Fruit fly (Drosophila melanogaster) whole organism, embryonic: Measurements from ENCODE around the gene CG3368.

Experiments used
- Abd-B ChIP-seq: fragments of 200-800 bp; sonication (Bioruptor generic); optimal IDR thresholded peaks from 2 replicates; lab custom pipeline; 2018; ENCODE audit warnings: missing biosample characterization, mild to moderate bottlenecking, missing genetic modification characterization, moderate library complexity
- CG12659 ChIP-seq: fragments of 200-800 bp; sonication (Bioruptor generic); optimal IDR thresholded peaks from 3 replicates; lab custom pipeline; 2017; ENCODE audit warnings: mild to moderate bottlenecking, missing biosample characterization, missing genetic modification reagents, missing genetic modification characterization
- CG12744 ChIP-seq: fragments of 200-800 bp; sonication (Bioruptor generic); optimal IDR thresholded peaks from 2 replicates; lab custom pipeline; 2016; ENCODE audit warnings: missing biosample characterization, missing genetic modification characterization
- CG12942 ChIP-seq: fragments of 200-800 bp; sonication (Bioruptor generic); optimal IDR thresholded peaks from 3 replicates; lab custom pipeline; 2016; ENCODE audit warnings: missing biosample characterization, missing genetic modification characterization
- CG18764 ChIP-seq: fragments of 200-800 bp; sonication (Bioruptor generic); optimal IDR thresholded peaks from 3 replicates; lab custom pipeline; 2016; ENCODE audit warnings: missing biosample characterization, missing genetic modification characterization
- CG30403 ChIP-seq: fragments of 200-800 bp; sonication (Bioruptor generic); optimal IDR thresholded peaks from 3 replicates; lab custom pipeline; 2016; ENCODE audit warnings: missing biosample characterization, missing genetic modification characterization
- CG3065 ChIP-seq: fragments of 200-800 bp; sonication (Bioruptor generic); optimal IDR thresholded peaks from 2 replicates; lab custom pipeline; 2016; ENCODE audit warnings: missing biosample characterization, missing genetic modification characterization
- CG3281 ChIP-seq: fragments of 200-800 bp; sonication (Bioruptor generic); optimal IDR thresholded peaks from 3 replicates; lab custom pipeline; 2017; ENCODE audit warnings: missing biosample characterization, mild to moderate bottlenecking, missing genetic modification characterization
- CG4820 ChIP-seq: fragments of 200-800 bp; sonication (Bioruptor generic); optimal IDR thresholded peaks from 3 replicates; lab custom pipeline; 2016; ENCODE audit warnings: missing biosample characterization, missing genetic modification characterization
- CG6689 ChIP-seq: fragments of 200-800 bp; sonication (Bioruptor generic); IDR thresholded peaks from 2 replicates; pipeline ENCODE4 v1.3.6; 2022; ENCODE audit warnings: missing biosample characterization, missing genetic modification characterization
- CG6854 ChIP-seq: fragments of 200-800 bp; sonication (Bioruptor generic); optimal IDR thresholded peaks from 3 replicates; lab custom pipeline; 2017; ENCODE audit warnings: missing biosample characterization, mild to moderate bottlenecking, missing genetic modification characterization
- CG7745 ChIP-seq: fragments of 200-800 bp; sonication (Bioruptor generic); optimal IDR thresholded peaks from 2 replicates; lab custom pipeline; 2018; ENCODE audit warnings: missing biosample characterization, mild to moderate bottlenecking, missing genetic modification characterization, moderate library complexity
- CG8290 ChIP-seq, 3 experiments: fragments of 200-800 bp; sonication (Bioruptor generic); optimal IDR thresholded peaks; 2 replicates each; lab custom pipeline; 2016 to 2019; ENCODE audit warnings: missing biosample characterization in 3 of 3, missing genetic modification characterization in 3 of 3, mild to moderate bottlenecking in 2 of 3, moderate library complexity in 1 of 3
- CkIIα-i1 ChIP-seq: fragments of 200-800 bp; sonication (Bioruptor generic); IDR thresholded peaks from 2 replicates; pipeline ENCODE4 v1.3.6; 2022; ENCODE audit warnings: missing biosample characterization, missing genetic modification characterization
- Dip3 ChIP-seq: fragments of 200-800 bp; sonication (Bioruptor generic); optimal IDR thresholded peaks from 3 replicates; lab custom pipeline; 2016; ENCODE audit warnings: missing biosample characterization, missing genetic modification characterization
- Fer3 ChIP-seq: fragments of 200-800 bp; sonication (Bioruptor generic); optimal IDR thresholded peaks from 2 replicates; lab custom pipeline; 2018; ENCODE audit warnings: missing biosample characterization, mild to moderate bottlenecking, missing genetic modification characterization, moderate library complexity
- MBD-R2 ChIP-seq: fragments of 200-800 bp; sonication (Bioruptor generic); IDR thresholded peaks from 2 replicates; pipeline ENCODE4 v1.3.6; 2022; ENCODE audit warnings: missing biosample characterization, missing genetic modification characterization
- Meics ChIP-seq: fragments of 200-800 bp; sonication (Bioruptor generic); optimal IDR thresholded peaks from 2 replicates; lab custom pipeline; 2017; ENCODE audit warnings: missing biosample characterization, mild to moderate bottlenecking, missing genetic modification characterization
- Rfx ChIP-seq: fragments of 200-800 bp; sonication (Bioruptor generic); IDR thresholded peaks from 2 replicates; pipeline ENCODE4 v1.3.6; 2022; ENCODE audit warnings: missing biosample characterization, missing genetic modification characterization
- Sry-β ChIP-seq: fragments of 200-800 bp; sonication (Bioruptor generic); optimal IDR thresholded peaks from 2 replicates; lab custom pipeline; 2018; ENCODE audit warnings: missing biosample characterization, mild to moderate bottlenecking, missing genetic modification characterization, moderate library complexity
- Sry-δ ChIP-seq: fragments of 200-800 bp; sonication (Bioruptor generic); optimal IDR thresholded peaks from 2 replicates; lab custom pipeline; 2016; ENCODE audit warnings: missing biosample characterization, missing genetic modification characterization
- Stat92E ChIP-seq, 3 experiments: fragments of >200 bp in 2 of 3; fragments of 200-800 bp in 1 of 3; sonication (Bioruptor generic) in 1 of 3; optimal IDR thresholded peaks; 2 replicates each; lab custom pipeline; 2017 to 2019; ENCODE audit warnings: missing biosample characterization in 3 of 3, missing genetic modification characterization in 3 of 3, mild to moderate bottlenecking in 1 of 3, moderate library complexity in 1 of 3
- Taf1 ChIP-seq: fragments of 200-800 bp; sonication (Bioruptor generic); IDR thresholded peaks from 2 replicates; pipeline ENCODE4 v1.3.6; 2022; ENCODE audit warnings: missing biosample characterization, missing genetic modification characterization
- YL-1 ChIP-seq: fragments of 200-800 bp; sonication (Bioruptor generic); optimal IDR thresholded peaks from 3 replicates; lab custom pipeline; 2017; ENCODE audit warnings: missing biosample characterization, mild to moderate bottlenecking, missing genetic modification characterization
- ap ChIP-seq: fragments of 200-800 bp; sonication (Bioruptor generic); IDR thresholded peaks from 2 replicates; pipeline ENCODE4 v1.3.6; 2022; ENCODE audit warnings: missing biosample characterization, missing genetic modification characterization
- ato ChIP-seq: fragments of 200-800 bp; sonication (Bioruptor generic); IDR thresholded peaks from 2 replicates; pipeline ENCODE4 v1.3.6; 2022; ENCODE audit warnings: missing biosample characterization, missing genetic modification characterization; ENCODE audit not compliant: partially characterized antibody
- az2 ChIP-seq: fragments of 200-800 bp; sonication (Bioruptor generic); optimal IDR thresholded peaks from 3 replicates; lab custom pipeline; 2016; ENCODE audit warnings: missing biosample characterization, missing genetic modification characterization
- cg ChIP-seq: fragments of 200-800 bp; sonication (Bioruptor generic); optimal IDR thresholded peaks from 3 replicates; lab custom pipeline; 2019; ENCODE audit warnings: missing biosample characterization, mild to moderate bottlenecking, missing genetic modification characterization, moderate library complexity
- crp ChIP-seq, 2 experiments: fragments of 200-800 bp; sonication (Bioruptor generic); optimal IDR thresholded peaks; 2 replicates in 1 of 2; 3 replicates in 1 of 2; lab custom pipeline; 2017; ENCODE audit warnings: missing biosample characterization in 2 of 2, missing genetic modification characterization in 2 of 2, mild to moderate bottlenecking in 1 of 2, moderate library complexity in 1 of 2
- cwo ChIP-seq: fragments of 200-800 bp; sonication (Bioruptor generic); optimal IDR thresholded peaks from 3 replicates; lab custom pipeline; 2017; ENCODE audit warnings: missing biosample characterization, missing genetic modification characterization, mild to moderate bottlenecking, moderate library complexity, missing genetic modification reagents
- gcm ChIP-seq: fragments of 200-800 bp; sonication (Bioruptor generic); optimal IDR thresholded peaks from 2 replicates; lab custom pipeline; 2019; ENCODE audit warnings: missing biosample characterization, mild to moderate bottlenecking, missing genetic modification characterization, moderate library complexity
- gro ChIP-seq: fragments of 200-800 bp; sonication (Bioruptor generic); optimal IDR thresholded peaks from 2 replicates; lab custom pipeline; 2016; ENCODE audit warnings: missing biosample characterization, missing genetic modification characterization
- jing ChIP-seq: fragments of 200-800 bp; sonication (Bioruptor generic); optimal IDR thresholded peaks from 2 replicates; lab custom pipeline; 2018; ENCODE audit warnings: missing biosample characterization, mild to moderate bottlenecking, missing genetic modification characterization
- lab ChIP-seq: fragments of 200-800 bp; sonication (Bioruptor generic); optimal IDR thresholded peaks from 3 replicates; lab custom pipeline; 2017; ENCODE audit warnings: missing biosample characterization, missing genetic modification characterization, mild to moderate bottlenecking, moderate library complexity, missing genetic modification reagents
- lbe ChIP-seq: fragments of 200-800 bp; sonication (Bioruptor generic); optimal IDR thresholded peaks from 2 replicates; lab custom pipeline; 2016; ENCODE audit warnings: missing biosample characterization, mild to moderate bottlenecking, missing genetic modification characterization
- lilli ChIP-seq: fragments of 200-800 bp; sonication (Bioruptor generic); optimal IDR thresholded peaks from 3 replicates; lab custom pipeline; 2016; ENCODE audit warnings: missing biosample characterization, missing genetic modification characterization
- lmd ChIP-seq: fragments of 200-800 bp; sonication (Bioruptor generic); IDR thresholded peaks from 2 replicates; pipeline ENCODE4 v1.3.6; 2022; ENCODE audit warnings: missing biosample characterization, missing genetic modification characterization
- mirr ChIP-seq: fragments of 200-800 bp; sonication (Bioruptor generic); optimal IDR thresholded peaks from 3 replicates; lab custom pipeline; 2018; ENCODE audit warnings: missing biosample characterization, mild to moderate bottlenecking, missing genetic modification characterization
- nom ChIP-seq: fragments of 200-800 bp; sonication (Bioruptor generic); optimal IDR thresholded peaks from 2 replicates; lab custom pipeline; 2017; ENCODE audit warnings: missing biosample characterization, missing genetic modification characterization, mild to moderate bottlenecking, moderate library complexity, missing genetic modification reagents
- org-1 ChIP-seq: fragments of 200-800 bp; sonication (Bioruptor generic); optimal IDR thresholded peaks from 2 replicates; lab custom pipeline; 2017; ENCODE audit warnings: missing biosample characterization, missing genetic modification characterization
- pb ChIP-seq: fragments of 200-800 bp; sonication (Bioruptor generic); optimal IDR thresholded peaks from 3 replicates; lab custom pipeline; 2016; ENCODE audit warnings: missing biosample characterization, missing genetic modification characterization
- row ChIP-seq: fragments of 200-800 bp; sonication (Bioruptor generic); IDR thresholded peaks from 3 replicates; pipeline ENCODE4 v1.3.6; 2022; ENCODE audit warnings: missing biosample characterization, missing genetic modification characterization
- sob ChIP-seq: fragments of 200-800 bp; sonication (Bioruptor generic); IDR thresholded peaks from 2 replicates; pipeline ENCODE4 v1.3.6; 2022; ENCODE audit warnings: missing biosample characterization, missing genetic modification characterization
- ssp ChIP-seq: fragments of 200-800 bp; sonication (Bioruptor generic); IDR thresholded peaks from 2 replicates; pipeline ENCODE4 v1.3.6; 2022; ENCODE audit warnings: missing biosample characterization, missing genetic modification characterization
- stwl ChIP-seq: fragments of 200-800 bp; sonication (Bioruptor generic); optimal IDR thresholded peaks from 3 replicates; lab custom pipeline; 2018; ENCODE audit warnings: missing biosample characterization, mild to moderate bottlenecking, missing genetic modification characterization, moderate library complexity
- tio ChIP-seq: fragments of 200-800 bp; sonication (Bioruptor generic); optimal IDR thresholded peaks from 2 replicates; lab custom pipeline; 2017; ENCODE audit warnings: missing biosample characterization, missing genetic modification characterization, inconsistent platforms
- tll ChIP-seq, 2 experiments: fragments of 200-800 bp in 1 of 2; fragments of >200 bp in 1 of 2; sonication (Bioruptor generic) in 1 of 2; optimal IDR thresholded peaks; 2 replicates each; lab custom pipeline; 2017 to 2019; ENCODE audit warnings: missing biosample characterization in 2 of 2, missing genetic modification characterization in 2 of 2, mild to moderate bottlenecking in 1 of 2, moderate library complexity in 1 of 2
- tx ChIP-seq: fragments of 200-800 bp; sonication (Bioruptor generic); optimal IDR thresholded peaks from 2 replicates; lab custom pipeline; 2016; ENCODE audit warnings: missing biosample characterization, missing genetic modification characterization

The CG3368 gene

dm6 chr3R:27292159-27292880 lies 8.7 kb downstream of the CG3368 start, which contains the start of gene CG3348 (continued):
- TF ChIP-seq Dip3 (peak; percentile 82), CG12744 (peak; percentile 42), CG4820 (peak; percentile 64), Meics (GFP tag; lab: Kevin White, UChicago) (peak; percentile 86), ap (no peak), sob (GFP tag; lab: Robert Waterston, UW) (peak; percentile 79), row (peak; percentile 74), pb (GFP tag; lab: Kevin White, UChicago) (no peak), az2 (peak; percentile 47), tll (GFP tag; optimal IDR thresholded peaks at IDR 0.05; lab: Kevin White, UChicago) (no peak), nom (GFP tag; lab: Kevin White, UChicago) (no peak), lilli (GFP tag; lab: Kevin White, UChicago) (peak; percentile 78), CG7745 (tag; lab: Kevin White, UChicago) (no peak), tio (GFP tag; lab: Kevin White, UChicago) (peak; percentile 49), gcm (peak; percentile 48), CG12942 (GFP tag; lab: Kevin White, UChicago) (peak; percentile 36), Rfx (GFP tag; lab: Robert Waterston, UW) (peak; percentile 87), Sry-β (GFP tag; lab: Kevin White, UChicago) (no peak), lbe (peak; percentile 41), CG12659 (GFP tag; lab: Kevin White, UChicago) (peak; percentile 54), CkIIα-i1 (GFP tag; lab: Robert Waterston, UW) (no peak), Taf1 (GFP tag; lab: Robert Waterston, UW) (peak; percentile 78), CG8290 (GFP tag; optimal IDR thresholded peaks at IDR 0.05; lab: Kevin White, UChicago) (no peak), CG8290 (tag; optimal IDR thresholded peaks at IDR 0.05; lab: Kevin White, UChicago) (no peak), mirr (GFP tag; lab: Kevin White, UChicago) (no peak), MBD-R2 (GFP tag; lab: Robert Waterston, UW) (peak; percentile 61; the same call in 1 of the 2 replicates), Sry-δ (GFP tag; lab: Kevin White, UChicago) (no peak), jing (no peak), tx (peak; percentile 47), CG6689 (peak; percentile 59), CG30403 (GFP tag; lab: Kevin White, UChicago) (peak; percentile 79), CG18764 (GFP tag; lab: Kevin White, UChicago) (peak; percentile 4), stwl (tag; lab: Kevin White, UChicago) (no peak), CG6854 (peak; percentile 41), lab (peak; percentile 91), ato (GFP tag; lab: Robert Waterston, UW) (no peak), CG3065 (peak; percentile 9), lmd (GFP tag; lab: Robert Waterston, UW) (peak; percentile 70), cwo (GFP tag; lab: Kevin White, UChicago) (peak; percentile 86), Stat92E (GFP tag; optimal IDR thresholded peaks at IDR 0.05; lab: Kevin White, UChicago) (no peak), YL-1 (GFP tag; lab: Kevin White, UChicago) (no peak), cg (no peak), gro (GFP tag; lab: Kevin White, UChicago) (peak; percentile 53), CG3281 (peak; percentile 92), Fer3 (peak; percentile 89), org-1 (peak; percentile 36), Abd-B (peak; percentile 57), crp (GFP tag; optimal IDR thresholded peaks at IDR 0.05; lab: Kevin White, UChicago) (no peak), ssp (GFP tag; lab: Robert Waterston, UW) (peak; percentile 64)
